Fruit fly (Drosophila melanogaster) whole organism, embryonic: ENCODE measurements around the gene CG6933.

Experiments
- Bdp1 ChIP-seq: fragments of 200-800 bp; sonication (Bioruptor generic); optimal IDR thresholded peaks from 3 replicates; lab custom pipeline; 2016; ENCODE audit warnings: missing biosample characterization, missing genetic modification characterization
- CG10462 ChIP-seq: fragments of 200-800 bp; sonication (Bioruptor generic); optimal IDR thresholded peaks from 2 replicates; lab custom pipeline; 2016; ENCODE audit warnings: missing biosample characterization, missing genetic modification characterization
- CG10543 ChIP-seq: fragments of 200-800 bp; sonication (Bioruptor generic); optimal IDR thresholded peaks from 3 replicates; lab custom pipeline; 2017; ENCODE audit warnings: missing biosample characterization, mild to moderate bottlenecking, missing genetic modification characterization, moderate library complexity
- CG10565 ChIP-seq: fragments of 200-800 bp; sonication (Bioruptor generic); optimal IDR thresholded peaks from 3 replicates; lab custom pipeline; 2016; ENCODE audit warnings: missing biosample characterization, mild to moderate bottlenecking, missing genetic modification characterization
- CG11247 ChIP-seq: fragments of 200-800 bp; sonication (Bioruptor generic); IDR thresholded peaks from 2 replicates; pipeline ENCODE4 v1.3.6; 2022; ENCODE audit warnings: missing biosample characterization, missing genetic modification characterization
- CG11560 ChIP-seq: fragments of 200-800 bp; sonication (Bioruptor generic); IDR thresholded peaks from 3 replicates; pipeline ENCODE4 v1.3.6; 2022; ENCODE audit warnings: missing biosample characterization, missing genetic modification characterization
- CG1233 ChIP-seq: fragments of 200-800 bp; sonication (Bioruptor generic); optimal IDR thresholded peaks from 4 replicates; lab custom pipeline; 2018; ENCODE audit warnings: missing biosample characterization, mild to moderate bottlenecking, missing genetic modification characterization
- CG13424 ChIP-seq: fragments of 200-800 bp; sonication (Bioruptor generic); optimal IDR thresholded peaks from 2 replicates; lab custom pipeline; 2019; ENCODE audit warnings: missing biosample characterization, mild to moderate bottlenecking, missing genetic modification characterization, moderate library complexity
- CG15011 ChIP-seq: fragments of 200-800 bp; sonication (Bioruptor generic); optimal IDR thresholded peaks from 3 replicates; lab custom pipeline; 2018; ENCODE audit warnings: missing biosample characterization, mild to moderate bottlenecking, missing genetic modification characterization
- CG15514 ChIP-seq: fragments of 200-800 bp; sonication (Bioruptor generic); optimal IDR thresholded peaks from 3 replicates; lab custom pipeline; 2017; ENCODE audit warnings: missing biosample characterization, missing genetic modification characterization, mild to moderate bottlenecking, moderate library complexity, missing genetic modification reagents
- CG16779 ChIP-seq: fragments of 200-800 bp; sonication (Bioruptor generic); IDR thresholded peaks from 2 replicates; pipeline ENCODE4 v1.3.6; 2022; ENCODE audit warnings: missing biosample characterization, missing genetic modification characterization
- CG16813 ChIP-seq: fragments of 200-800 bp; sonication (Bioruptor generic); IDR thresholded peaks from 3 replicates; pipeline ENCODE4 v1.3.6; 2022; ENCODE audit warnings: missing biosample characterization, missing genetic modification characterization; ENCODE audit not compliant: partially characterized antibody
- CG17328 ChIP-seq: fragments of 200-800 bp; sonication (Bioruptor generic); IDR thresholded peaks from 2 replicates; pipeline ENCODE4 v1.3.6; 2022; ENCODE audit warnings: missing biosample characterization, missing genetic modification characterization
- CG18476 ChIP-seq: fragments of 200-800 bp; sonication (Bioruptor generic); optimal IDR thresholded peaks from 2 replicates; lab custom pipeline; 2016; ENCODE audit warnings: missing biosample characterization, mild to moderate bottlenecking, missing genetic modification characterization
- CG2199 ChIP-seq: fragments of 200-800 bp; sonication (Bioruptor generic); IDR thresholded peaks from 3 replicates; pipeline ENCODE4 v1.3.6; 2022; ENCODE audit warnings: missing biosample characterization, missing genetic modification characterization
- CG32767 ChIP-seq: fragments of 200-800 bp; sonication (Bioruptor generic); IDR thresholded peaks from 2 replicates; pipeline ENCODE4 v1.3.6; 2022; ENCODE audit warnings: missing biosample characterization, missing genetic modification characterization
- CG3407 ChIP-seq: fragments of 200-800 bp; sonication (Bioruptor generic); optimal IDR thresholded peaks from 2 replicates; lab custom pipeline; 2018; ENCODE audit warnings: missing biosample characterization, mild to moderate bottlenecking, missing genetic modification characterization
- CG4707 ChIP-seq: fragments of 200-800 bp; sonication (Bioruptor generic); optimal IDR thresholded peaks from 2 replicates; lab custom pipeline; 2018; ENCODE audit warnings: missing biosample characterization, mild to moderate bottlenecking, missing genetic modification characterization, moderate library complexity
- CG5180 ChIP-seq: fragments of 200-800 bp; sonication (Bioruptor generic); optimal IDR thresholded peaks from 3 replicates; lab custom pipeline; 2017; ENCODE audit warnings: missing biosample characterization, missing genetic modification characterization, mild to moderate bottlenecking, moderate library complexity, missing genetic modification reagents
- CG6813 ChIP-seq: fragments of 200-800 bp; sonication (Bioruptor generic); optimal IDR thresholded peaks from 2 replicates; lab custom pipeline; 2017; ENCODE audit warnings: missing biosample characterization, missing genetic modification characterization, mild to moderate bottlenecking, moderate library complexity, missing genetic modification reagents
- CG7928 ChIP-seq: fragments of 200-800 bp; sonication (Bioruptor generic); optimal IDR thresholded peaks from 2 replicates; lab custom pipeline; 2017; ENCODE audit warnings: missing biosample characterization, mild to moderate bottlenecking, missing genetic modification characterization
- CG9817 ChIP-seq: fragments of 200-800 bp; sonication (Bioruptor generic); optimal IDR thresholded peaks from 2 replicates; lab custom pipeline; 2018; ENCODE audit warnings: missing biosample characterization, mild to moderate bottlenecking, missing genetic modification characterization, moderate library complexity
- CrebB ChIP-seq: fragments of 200-800 bp; sonication (Bioruptor generic); optimal IDR thresholded peaks from 3 replicates; lab custom pipeline; 2018; ENCODE audit warnings: missing biosample characterization, mild to moderate bottlenecking, missing genetic modification characterization
- Dad ChIP-seq: fragments of 200-800 bp; sonication (Bioruptor generic); optimal IDR thresholded peaks from 3 replicates; lab custom pipeline; 2016; ENCODE audit warnings: missing biosample characterization, missing genetic modification characterization
- Doc2 ChIP-seq: fragments of 200-800 bp; sonication (Bioruptor generic); IDR thresholded peaks from 2 replicates; pipeline ENCODE4 v1.3.6; 2022; ENCODE audit warnings: missing biosample characterization, missing genetic modification characterization
- Gug ChIP-seq: fragments of 200-800 bp; sonication (Bioruptor generic); IDR thresholded peaks from 4 replicates; pipeline ENCODE4 v1.3.6; 2022; ENCODE audit warnings: missing biosample characterization, missing genetic modification characterization
- MBD-R2 ChIP-seq: fragments of 200-800 bp; sonication (Bioruptor generic); IDR thresholded peaks from 2 replicates; pipeline ENCODE4 v1.3.6; 2022; ENCODE audit warnings: missing biosample characterization, missing genetic modification characterization
- Med ChIP-seq: fragments of 200-800 bp; sonication (Bioruptor generic); peaks from one replicate; lab custom pipeline; 2016; ENCODE audit warnings: missing biosample characterization, missing genetic modification characterization, mild to moderate bottlenecking, inconsistent platforms, moderate library complexity
- Poxn ChIP-seq: fragments of 200-800 bp; sonication (Bioruptor generic); IDR thresholded peaks from 2 replicates; pipeline ENCODE4 v1.3.6; 2022; ENCODE audit warnings: missing biosample characterization, missing genetic modification characterization
- Scr ChIP-seq: fragments of 200-800 bp; sonication (Bioruptor generic); IDR thresholded peaks from 2 replicates; pipeline ENCODE4 v1.3.6; 2022; ENCODE audit warnings: missing biosample characterization, missing genetic modification characterization; ENCODE audit not compliant: partially characterized antibody
- Xbp1 ChIP-seq: fragments of 200-800 bp; sonication (Bioruptor generic); optimal IDR thresholded peaks from 3 replicates; lab custom pipeline; 2016; ENCODE audit warnings: missing biosample characterization, mild to moderate bottlenecking, missing genetic modification characterization
- cas ChIP-seq: fragments of 200-800 bp; sonication (Bioruptor generic); IDR thresholded peaks from 2 replicates; pipeline ENCODE4 v1.3.6; 2022; ENCODE audit warnings: missing biosample characterization, missing genetic modification characterization
- esg ChIP-seq: fragments of 200-800 bp; sonication (Bioruptor generic); conservative IDR thresholded peaks from 2 replicates; pipeline ENCODE4 v1.3.6; 2022; ENCODE audit warnings: missing biosample characterization, missing genetic modification characterization
- eve ChIP-seq, 2 experiments: fragments of >200 bp; optimal IDR thresholded peaks; 2 replicates each; lab custom pipeline; 2017; ENCODE audit warnings: missing biosample characterization in 2 of 2, missing genetic modification characterization in 2 of 2
- fru ChIP-seq: fragments of >200 bp; optimal IDR thresholded peaks from 2 replicates; lab custom pipeline; 2017
- kah ChIP-seq: fragments of 200-800 bp; sonication (Bioruptor generic); optimal IDR thresholded peaks from 2 replicates; lab custom pipeline; 2018; ENCODE audit warnings: missing biosample characterization, mild to moderate bottlenecking, missing genetic modification characterization
- lbe ChIP-seq: fragments of 200-800 bp; sonication (Bioruptor generic); optimal IDR thresholded peaks from 2 replicates; lab custom pipeline; 2016; ENCODE audit warnings: missing biosample characterization, mild to moderate bottlenecking, missing genetic modification characterization
- odd ChIP-seq: fragments of 200-800 bp; sonication (Bioruptor generic); optimal IDR thresholded peaks from 2 replicates; lab custom pipeline; 2017; ENCODE audit warnings: missing biosample characterization, mild to moderate bottlenecking, missing genetic modification characterization
- peb ChIP-seq: fragments of 200-800 bp; sonication (Bioruptor generic); IDR thresholded peaks from 2 replicates; pipeline ENCODE4 v1.3.6; 2022; ENCODE audit warnings: missing biosample characterization, missing genetic modification characterization
- pho ChIP-seq: fragments of 200-800 bp; sonication (Bioruptor generic); optimal IDR thresholded peaks from 2 replicates; lab custom pipeline; 2016; ENCODE audit warnings: missing biosample characterization, missing genetic modification characterization
- prd ChIP-seq, 3 experiments: fragments of >200 bp in 2 of 3; fragments of 200-800 bp in 1 of 3; sonication (Bioruptor generic) in 1 of 3; optimal IDR thresholded peaks in 2 of 3; IDR thresholded peaks in 1 of 3; 2 replicates in 2 of 3; 3 replicates in 1 of 3; pipeline versions ENCODE4 v1.3.6 to Lab custom; 2017 to 2022; ENCODE audit warnings: missing biosample characterization in 1 of 3, missing genetic modification characterization in 1 of 3
- ranshi ChIP-seq: fragments of 200-800 bp; sonication (Bioruptor generic); IDR thresholded peaks from 2 replicates; pipeline ENCODE4 v1.3.6; 2022; ENCODE audit warnings: missing biosample characterization, missing genetic modification characterization
- row ChIP-seq: fragments of 200-800 bp; sonication (Bioruptor generic); IDR thresholded peaks from 3 replicates; pipeline ENCODE4 v1.3.6; 2022; ENCODE audit warnings: missing biosample characterization, missing genetic modification characterization
- shn ChIP-seq: fragments of 200-800 bp; sonication (Bioruptor generic); optimal IDR thresholded peaks from 3 replicates; lab custom pipeline; 2016; ENCODE audit warnings: missing biosample characterization, missing genetic modification characterization
- sim ChIP-seq: fragments of 200-800 bp; sonication (Bioruptor generic); IDR thresholded peaks from 2 replicates; pipeline ENCODE4 v1.3.6; 2022; ENCODE audit warnings: missing biosample characterization, missing genetic modification characterization
- sima ChIP-seq: fragments of 200-800 bp; sonication (Bioruptor generic); optimal IDR thresholded peaks from 2 replicates; lab custom pipeline; 2016; ENCODE audit warnings: missing biosample characterization, missing genetic modification characterization
- sisA ChIP-seq: fragments of 200-800 bp; sonication (Bioruptor generic); IDR thresholded peaks from 2 replicates; pipeline ENCODE4 v1.3.6; 2022; ENCODE audit warnings: missing biosample characterization, missing genetic modification characterization
- so ChIP-seq: fragments of 200-800 bp; sonication (Bioruptor generic); IDR thresholded peaks from 3 replicates; pipeline ENCODE4 v1.3.6; 2022; ENCODE audit warnings: missing biosample characterization, missing genetic modification characterization
- tgo ChIP-seq: fragments of 200-800 bp; sonication (Bioruptor generic); IDR thresholded peaks from 3 replicates; pipeline ENCODE4 v1.3.6; 2022; ENCODE audit warnings: missing biosample characterization, missing genetic modification characterization
- tll ChIP-seq, 2 experiments: fragments of 200-800 bp in 1 of 2; fragments of >200 bp in 1 of 2; sonication (Bioruptor generic) in 1 of 2; optimal IDR thresholded peaks; 2 replicates each; lab custom pipeline; 2017 to 2019; ENCODE audit warnings: missing biosample characterization in 2 of 2, missing genetic modification characterization in 2 of 2, mild to moderate bottlenecking in 1 of 2, moderate library complexity in 1 of 2

The CG6933 gene

DNA sequence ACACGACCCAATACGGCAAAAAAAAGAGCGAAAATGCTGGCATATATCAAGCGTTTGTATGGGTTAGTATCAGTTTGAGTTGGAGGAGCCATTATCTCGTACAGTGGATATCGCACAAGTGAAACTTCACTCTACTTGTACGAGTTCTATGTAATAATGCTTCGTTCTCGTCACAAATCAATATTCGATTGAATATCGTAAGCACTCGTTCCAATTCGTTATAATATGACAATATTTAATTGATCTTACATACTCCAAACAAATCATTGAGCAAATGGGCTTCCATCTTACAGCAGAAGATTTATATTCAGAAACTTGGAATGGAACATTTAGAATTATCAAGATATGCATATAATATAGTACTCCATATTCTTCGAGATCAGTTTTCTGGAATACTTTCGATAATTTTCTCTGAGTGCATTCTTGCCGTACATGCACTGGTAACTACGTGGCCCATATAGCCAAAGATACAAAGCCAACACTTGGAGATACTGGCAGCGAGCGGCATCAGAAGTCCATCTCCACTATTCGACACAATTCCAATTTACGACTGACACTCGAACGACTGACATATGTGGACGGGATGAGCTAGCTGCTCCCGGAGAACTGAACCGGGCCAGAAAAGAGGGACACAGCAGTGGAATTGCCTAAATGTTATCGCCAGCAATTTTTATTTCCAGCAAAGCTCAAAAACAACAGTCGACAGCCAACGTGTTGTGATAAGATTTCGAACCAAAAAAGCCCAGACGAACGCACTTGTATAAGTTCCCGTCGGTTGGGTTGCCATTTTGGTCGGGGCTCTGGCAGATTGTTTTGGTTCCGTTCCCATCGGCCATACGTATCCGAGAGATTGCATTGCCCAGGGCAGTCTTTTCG, 27.1 kb downstream of the CG6933 start (continued):
- TF ChIP-seq CrebB (tag; lab: Kevin White, UChicago) (no peak), CG10565 (no peak), Scr (no peak), Med (GFP tag; lab: Kevin White, UChicago) (peak; percentile 57), prd (optimal IDR thresholded peaks at IDR 0.05; lab: Kevin White, UChicago) (no peak), prd (GFP tag; IDR thresholded peaks at IDR 0.05; lab: Robert Waterston, UW) (no peak), lbe (GFP tag; lab: Kevin White, UChicago) (no peak), CG10543 (GFP tag; lab: Kevin White, UChicago) (peak; percentile 35), CG9817 (no peak), Doc2 (GFP tag; lab: Robert Waterston, UW) (no peak), Gug (GFP tag; lab: Robert Waterston, UW) (no peak), CG18476 (no peak), CG11560 (tag; lab: Robert Waterston, UW) (no peak), pho (GFP tag; lab: Kevin White, UChicago) (no peak), cas (GFP tag; lab: Robert Waterston, UW) (no peak), CG15011 (GFP tag; lab: Kevin White, UChicago) (no peak), fru (lab: Kevin White, UChicago) (no peak), CG15514 (GFP tag; lab: Kevin White, UChicago) (no peak), CG7928 (GFP tag; lab: Kevin White, UChicago) (no peak), CG11247 (no peak), Xbp1 (peak; percentile 35), CG16813 (no peak), sima (no peak), shn (no peak), CG3407 (GFP tag; lab: Kevin White, UChicago) (no peak), CG4707 (no peak), CG2199 (GFP tag; lab: Robert Waterston, UW) (no peak), odd (no peak), sisA (GFP tag; lab: Robert Waterston, UW) (no peak), CG32767 (no peak), esg (no peak), tll (GFP tag; optimal IDR thresholded peaks at IDR 0.05; lab: Kevin White, UChicago) (no peak), CG1233 (GFP tag; lab: Kevin White, UChicago) (no peak), tgo (GFP tag; lab: Robert Waterston, UW) (0 out of 3 replicates have a peak, but pooled peaks have one; percentile 15), CG5180 (GFP tag; lab: Kevin White, UChicago) (peak; percentile 90), CG6813 (no peak), MBD-R2 (GFP tag; lab: Robert Waterston, UW) (no peak), Poxn (GFP tag; lab: Robert Waterston, UW) (no peak), Bdp1 (GFP tag; lab: Kevin White, UChicago) (no peak), ranshi (GFP tag; lab: Robert Waterston, UW) (no peak), peb (GFP tag; lab: Robert Waterston, UW) (no peak), Dad (no peak), sim (GFP tag; lab: Robert Waterston, UW) (no peak), so (no peak), CG16779 (GFP tag; lab: Robert Waterston, UW) (no peak), kah (no peak), row (GFP tag; lab: Robert Waterston, UW) (peak; percentile 27; the same call in 1 of the 3 replicates), CG17328 (GFP tag; lab: Robert Waterston, UW) (no peak), eve (GFP tag; optimal IDR thresholded peaks at IDR 0.05; lab: Kevin White, UChicago) (no peak), CG13424 (tag; lab: Kevin White, UChicago) (no peak), CG10462 (no peak)
